Fruit fly (Drosophila melanogaster) whole organism, embryonic: ENCODE results near the gene rumi.
A peak's percentile ranks its signal among the peaks of the same experiment; 100 is the strongest.

ENCODE experiments used
- B-H1 ChIP-seq: fragments of 200-800 bp; sonication (Bioruptor generic); IDR thresholded peaks from 3 replicates; pipeline ENCODE4 v1.3.6; 2022; ENCODE audit warnings: missing biosample characterization, missing genetic modification characterization
- CG1024 ChIP-seq: fragments of 200-800 bp; sonication (Bioruptor generic); IDR thresholded peaks from 2 replicates; pipeline ENCODE4 v1.3.6; 2022; ENCODE audit warnings: missing biosample characterization, missing genetic modification characterization
- CG10274 ChIP-seq: fragments of 200-800 bp; sonication (Bioruptor generic); optimal IDR thresholded peaks from 3 replicates; lab custom pipeline; 2017; ENCODE audit warnings: missing biosample characterization, mild to moderate bottlenecking, missing genetic modification characterization
- CG11695 ChIP-seq: fragments of 200-800 bp; sonication (Bioruptor generic); IDR thresholded peaks from 3 replicates; pipeline ENCODE4 v1.3.6; 2022; ENCODE audit warnings: missing biosample characterization, missing genetic modification characterization
- CG12071 ChIP-seq: fragments of 200-800 bp; sonication (Bioruptor generic); optimal IDR thresholded peaks from 3 replicates; lab custom pipeline; 2018; ENCODE audit warnings: missing biosample characterization, mild to moderate bottlenecking, missing genetic modification characterization
- CG12236 ChIP-seq: fragments of 200-800 bp; sonication (Bioruptor generic); optimal IDR thresholded peaks from 2 replicates; lab custom pipeline; 2016; ENCODE audit warnings: missing biosample characterization, missing genetic modification characterization
- CG1233 ChIP-seq: fragments of 200-800 bp; sonication (Bioruptor generic); optimal IDR thresholded peaks from 4 replicates; lab custom pipeline; 2018; ENCODE audit warnings: missing biosample characterization, mild to moderate bottlenecking, missing genetic modification characterization
- CG14860 ChIP-seq: fragments of 200-800 bp; sonication (Bioruptor generic); IDR thresholded peaks from 3 replicates; pipeline ENCODE4 v1.3.6; 2022; ENCODE audit warnings: missing biosample characterization, missing genetic modification characterization; ENCODE audit not compliant: partially characterized antibody
- CG15514 ChIP-seq: fragments of 200-800 bp; sonication (Bioruptor generic); optimal IDR thresholded peaks from 3 replicates; lab custom pipeline; 2017; ENCODE audit warnings: missing biosample characterization, missing genetic modification characterization, mild to moderate bottlenecking, moderate library complexity, missing genetic modification reagents
- CG15696 ChIP-seq: fragments of 200-800 bp; sonication (Bioruptor generic); optimal IDR thresholded peaks from 2 replicates; lab custom pipeline; 2019; ENCODE audit warnings: missing biosample characterization, mild to moderate bottlenecking, missing genetic modification characterization, moderate library complexity
- CG17568 ChIP-seq: fragments of 200-800 bp; sonication (Bioruptor generic); optimal IDR thresholded peaks from 2 replicates; lab custom pipeline; 2018; ENCODE audit warnings: missing biosample characterization, mild to moderate bottlenecking, missing genetic modification characterization, moderate library complexity
- CG1792 ChIP-seq: fragments of 200-800 bp; sonication (Bioruptor generic); optimal IDR thresholded peaks from 2 replicates; lab custom pipeline; 2016; ENCODE audit warnings: missing biosample characterization, missing genetic modification characterization
- CG18262 ChIP-seq: fragments of 200-800 bp; optimal IDR thresholded peaks from 3 replicates; lab custom pipeline; 2019; ENCODE audit warnings: missing biosample characterization, mild to moderate bottlenecking, missing genetic modification characterization, moderate library complexity
- CG1832 ChIP-seq: fragments of 200-800 bp; sonication (Bioruptor generic); optimal IDR thresholded peaks from 2 replicates; lab custom pipeline; 2017; ENCODE audit warnings: missing biosample characterization, mild to moderate bottlenecking, missing genetic modification characterization, inconsistent platforms
- CG30403 ChIP-seq: fragments of 200-800 bp; sonication (Bioruptor generic); optimal IDR thresholded peaks from 3 replicates; lab custom pipeline; 2016; ENCODE audit warnings: missing biosample characterization, missing genetic modification characterization
- CG42726 ChIP-seq: fragments of 200-800 bp; sonication (Bioruptor generic); IDR thresholded peaks from 2 replicates; pipeline ENCODE4 v1.3.6; 2022; ENCODE audit warnings: missing biosample characterization, missing genetic modification characterization; ENCODE audit not compliant: partially characterized antibody
- CG4282 ChIP-seq: fragments of 200-800 bp; sonication (Bioruptor generic); optimal IDR thresholded peaks from 2 replicates; lab custom pipeline; 2016; ENCODE audit warnings: missing biosample characterization, missing genetic modification characterization
- CG7357 ChIP-seq: fragments of 200-800 bp; sonication (Bioruptor generic); IDR thresholded peaks from 3 replicates; pipeline ENCODE4 v1.3.6; 2022; ENCODE audit warnings: missing biosample characterization, missing genetic modification characterization
- CG7963 ChIP-seq: fragments of 200-800 bp; sonication (Bioruptor generic); IDR thresholded peaks from 3 replicates; pipeline ENCODE4 v1.3.6; 2022; ENCODE audit warnings: missing biosample characterization, missing genetic modification characterization; ENCODE audit not compliant: partially characterized antibody
- CG8478 ChIP-seq: fragments of >200 bp; optimal IDR thresholded peaks from 2 replicates; lab custom pipeline; 2018
- CG9609 ChIP-seq: fragments of 200-800 bp; sonication (Bioruptor generic); optimal IDR thresholded peaks from 3 replicates; lab custom pipeline; 2016; ENCODE audit warnings: missing biosample characterization, missing genetic modification characterization
- CG9727 ChIP-seq: fragments of 200-800 bp; sonication (Bioruptor generic); optimal IDR thresholded peaks from 3 replicates; lab custom pipeline; 2017; ENCODE audit warnings: missing biosample characterization, mild to moderate bottlenecking, missing genetic modification characterization
- CrebB ChIP-seq: fragments of 200-800 bp; sonication (Bioruptor generic); optimal IDR thresholded peaks from 3 replicates; lab custom pipeline; 2018; ENCODE audit warnings: missing biosample characterization, mild to moderate bottlenecking, missing genetic modification characterization
- E2f1 ChIP-seq: fragments of 200-800 bp; sonication (Bioruptor generic); IDR thresholded peaks from 2 replicates; pipeline ENCODE4 v1.3.6; 2022; ENCODE audit warnings: missing biosample characterization, missing genetic modification characterization
- Eip74EF ChIP-seq, 2 experiments: fragments of 200-800 bp in 1 of 2; fragments of >200 bp in 1 of 2; sonication (Bioruptor generic) in 1 of 2; optimal IDR thresholded peaks; 2 replicates each; lab custom pipeline; 2017 to 2019; ENCODE audit warnings: missing biosample characterization in 2 of 2, missing genetic modification characterization in 2 of 2, mild to moderate bottlenecking in 1 of 2, moderate library complexity in 1 of 2
- Ets97D ChIP-seq: fragments of 200-800 bp; sonication (Bioruptor generic); optimal IDR thresholded peaks from 3 replicates; lab custom pipeline; 2016; ENCODE audit warnings: missing biosample characterization, missing genetic modification characterization
- Fer2 ChIP-seq: fragments of 200-800 bp; sonication (Bioruptor generic); optimal IDR thresholded peaks from 2 replicates; lab custom pipeline; 2018; ENCODE audit warnings: missing biosample characterization, mild to moderate bottlenecking, missing genetic modification characterization, moderate library complexity
- Gsc ChIP-seq: fragments of 200-800 bp; sonication (Bioruptor generic); IDR thresholded peaks from 2 replicates; pipeline ENCODE4 v1.3.6; 2022; ENCODE audit warnings: missing biosample characterization, missing genetic modification characterization
- HmgD ChIP-seq: fragments of 200-800 bp; sonication (Bioruptor generic); optimal IDR thresholded peaks from 3 replicates; lab custom pipeline; 2016; ENCODE audit warnings: missing biosample characterization, missing genetic modification characterization
- MBD-R2 ChIP-seq: fragments of 200-800 bp; sonication (Bioruptor generic); IDR thresholded peaks from 2 replicates; pipeline ENCODE4 v1.3.6; 2022; ENCODE audit warnings: missing biosample characterization, missing genetic modification characterization
- Nf-YA ChIP-seq: fragments of 200-800 bp; sonication (Bioruptor generic); IDR thresholded peaks from 2 replicates; pipeline ENCODE4 v1.3.6; 2022; ENCODE audit warnings: missing biosample characterization, missing genetic modification characterization
- Trl ChIP-seq, 3 experiments: fragments of >200 bp in 2 of 3; fragments of 200-800 bp in 1 of 3; sonication (Bioruptor generic) in 1 of 3; optimal IDR thresholded peaks; 2 replicates in 1 of 3; 3 replicates in 2 of 3; lab custom pipeline; 2016 to 2017; ENCODE audit warnings: missing biosample characterization in 1 of 3, missing genetic modification characterization in 1 of 3
- chif ChIP-seq, 2 experiments: fragments of 200-800 bp; sonication (Bioruptor generic); optimal IDR thresholded peaks; 3 replicates each; lab custom pipeline; 2016; ENCODE audit warnings: missing biosample characterization in 2 of 2, missing genetic modification characterization in 2 of 2
- chn ChIP-seq: fragments of 200-800 bp; sonication (Bioruptor generic); optimal IDR thresholded peaks from 2 replicates; lab custom pipeline; 2016; ENCODE audit warnings: missing biosample characterization, missing genetic modification characterization
- dati ChIP-seq: fragments of 200-800 bp; sonication (Bioruptor generic); IDR thresholded peaks from 2 replicates; pipeline ENCODE4 v1.3.6; 2022; ENCODE audit warnings: missing biosample characterization, missing genetic modification characterization
- ewg ChIP-seq: fragments of 200-800 bp; sonication (Bioruptor generic); optimal IDR thresholded peaks from 3 replicates; lab custom pipeline; 2017; ENCODE audit warnings: mild to moderate bottlenecking, missing biosample characterization, missing genetic modification reagents, missing genetic modification characterization
- exex ChIP-seq: fragments of 200-800 bp; sonication (Bioruptor generic); optimal IDR thresholded peaks from 4 replicates; lab custom pipeline; 2018; ENCODE audit warnings: missing biosample characterization, mild to moderate bottlenecking, missing genetic modification characterization, moderate library complexity
- gsb ChIP-seq: fragments of 200-800 bp; sonication (Bioruptor generic); IDR thresholded peaks from 2 replicates; pipeline ENCODE4 v1.3.6; 2022; ENCODE audit warnings: missing biosample characterization, missing genetic modification characterization
- hb ChIP-seq: fragments of 200-800 bp; sonication (Bioruptor generic); IDR thresholded peaks from 3 replicates; pipeline ENCODE4 v1.3.6; 2022; ENCODE audit warnings: missing biosample characterization, missing genetic modification characterization; ENCODE audit not compliant: partially characterized antibody
- her ChIP-seq: fragments of 200-800 bp; sonication (Bioruptor generic); optimal IDR thresholded peaks from 2 replicates; lab custom pipeline; 2016; ENCODE audit warnings: missing biosample characterization, missing genetic modification characterization
- hkb ChIP-seq, 2 experiments: fragments of 200-800 bp in 1 of 2; fragments of >200 bp in 1 of 2; sonication (Bioruptor generic) in 1 of 2; IDR thresholded peaks in 1 of 2; optimal IDR thresholded peaks in 1 of 2; 2 replicates each; pipeline versions ENCODE4 v1.3.6 to Lab custom; 2017 to 2022; ENCODE audit warnings: missing biosample characterization in 1 of 2, missing genetic modification characterization in 1 of 2
- inv ChIP-seq: fragments of 200-800 bp; sonication (Bioruptor generic); IDR thresholded peaks from 2 replicates; pipeline ENCODE4 v1.3.6; 2022; ENCODE audit warnings: missing biosample characterization, missing genetic modification characterization; ENCODE audit not compliant: partially characterized antibody
- lola ChIP-seq, 3 experiments: fragments of >200 bp in 2 of 3; fragments of 200-800 bp in 1 of 3; sonication (Bioruptor generic) in 1 of 3; optimal IDR thresholded peaks; 2 replicates each; lab custom pipeline; 2017 to 2019; ENCODE audit warnings: missing biosample characterization in 3 of 3, missing genetic modification characterization in 3 of 3, mild to moderate bottlenecking in 1 of 3, moderate library complexity in 1 of 3
- maf-S ChIP-seq: fragments of 200-800 bp; sonication (Bioruptor generic); optimal IDR thresholded peaks from 2 replicates; lab custom pipeline; 2016; ENCODE audit warnings: missing biosample characterization, missing genetic modification characterization
- nmo ChIP-seq: fragments of 200-800 bp; sonication (Bioruptor generic); optimal IDR thresholded peaks from 2 replicates; lab custom pipeline; 2018; ENCODE audit warnings: missing biosample characterization, mild to moderate bottlenecking, missing genetic modification characterization, moderate library complexity
- sd ChIP-seq: fragments of 200-800 bp; sonication (Bioruptor generic); optimal IDR thresholded peaks from 3 replicates; lab custom pipeline; 2018; ENCODE audit warnings: missing biosample characterization, mild to moderate bottlenecking, missing genetic modification characterization, moderate library complexity
- toy ChIP-seq: fragments of 200-800 bp; sonication (Bioruptor generic); IDR thresholded peaks from 2 replicates; pipeline ENCODE4 v1.3.6; 2022; ENCODE audit warnings: missing biosample characterization, missing genetic modification characterization
- tx ChIP-seq: fragments of 200-800 bp; sonication (Bioruptor generic); optimal IDR thresholded peaks from 2 replicates; lab custom pipeline; 2016; ENCODE audit warnings: missing biosample characterization, missing genetic modification characterization
- usp ChIP-seq: fragments of >200 bp; optimal IDR thresholded peaks from 2 replicates; lab custom pipeline; 2017; ENCODE audit warnings: missing biosample characterization, missing genetic modification characterization

Gene rumi

DNA sequence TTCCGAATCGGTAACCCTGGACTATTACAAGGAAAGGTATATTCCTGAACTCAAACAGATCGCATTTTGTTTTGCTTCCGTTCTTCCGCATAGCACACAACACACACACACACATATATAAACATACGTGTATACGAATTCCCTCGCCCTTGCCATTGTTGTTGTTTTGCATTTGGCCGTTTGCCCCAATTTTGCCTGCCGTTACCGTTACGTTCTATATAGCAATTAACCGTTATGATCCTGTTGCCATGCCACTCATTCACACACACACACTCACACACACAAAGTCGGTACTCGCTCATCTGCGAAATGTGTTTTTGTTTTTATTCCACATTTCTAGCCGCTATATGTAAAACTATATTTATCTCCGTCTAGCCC lies 23.0 kb downstream of the rumi start (continued):
- TF ChIP-seq B-H1 (GFP tag; lab: Robert Waterston, UW) = no peak
- no peak for TF ChIP-seq CG12071 (GFP tag; lab: Kevin White, UChicago)
- TF ChIP-seq CG7357 (GFP tag; lab: Robert Waterston, UW) = no peak
- TF ChIP-seq CG15514 = no peak
- no peak for TF ChIP-seq dati (GFP tag; lab: Robert Waterston, UW)
- TF ChIP-seq Eip74EF (GFP tag; optimal IDR thresholded peaks at IDR 0.05; lab: Kevin White, UChicago) = peak in 1 of 2 experiments; percentile 70
- TF ChIP-seq HmgD = peak; percentile 27
- TF ChIP-seq her (GFP tag; lab: Kevin White, UChicago) = no peak
- TF ChIP-seq CG9727 (GFP tag; lab: Kevin White, UChicago) = no peak
- no peak for TF ChIP-seq CG1832
- TF ChIP-seq usp (GFP tag; lab: Kevin White, UChicago) = no peak
- TF ChIP-seq sd (tag; lab: Kevin White, UChicago) = peak; percentile 28
- no peak for TF ChIP-seq hb
- no peak for TF ChIP-seq CG17568 (GFP tag; lab: Kevin White, UChicago)
- TF ChIP-seq exex (tag; lab: Kevin White, UChicago) = no peak
- TF ChIP-seq CG9609 (GFP tag; lab: Kevin White, UChicago) = no peak

DNA sequence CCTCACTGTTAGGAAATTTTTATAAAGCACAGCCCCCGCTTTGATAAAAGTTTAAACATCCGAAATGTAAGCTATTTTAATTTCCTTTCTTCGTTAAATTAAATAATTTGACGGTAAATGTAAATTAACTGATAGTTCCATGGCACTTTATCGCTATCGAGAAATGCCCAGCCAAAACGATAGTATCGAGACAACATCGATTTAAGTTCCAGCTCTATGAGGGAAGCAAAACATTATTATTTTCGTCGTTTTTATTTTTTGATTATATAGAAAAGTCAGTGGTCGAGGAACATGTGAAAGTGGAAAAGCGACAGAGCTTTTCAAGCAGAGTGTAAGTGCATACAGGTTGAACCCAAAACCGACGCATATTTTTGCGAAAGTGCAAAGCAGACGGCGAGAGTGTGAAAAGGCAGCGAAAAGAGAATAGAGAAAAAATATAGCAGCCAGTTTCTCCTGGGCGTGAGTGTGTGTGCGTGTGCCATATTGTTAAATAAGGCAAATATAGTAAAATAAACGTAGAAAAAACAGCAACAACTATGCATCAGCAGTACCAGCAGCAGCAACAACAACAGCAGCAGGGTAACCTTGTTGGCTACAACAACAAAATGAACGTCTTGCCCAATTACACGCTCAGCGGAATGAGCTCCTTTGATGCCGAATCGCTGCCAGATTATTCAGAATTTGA lies 23.5 kb downstream of the rumi start, which contains the start of gene CG45049:
Gene CG45049, plus strand, starts transcription at position 197 of the 685 bp plus-strand sequence.
- TF ChIP-seq CG7963 = peak; percentile 93
- TF ChIP-seq E2f1 = no peak
- 0 out of 2 replicates have a peak, but pooled peaks have one; percentile 22 for TF ChIP-seq MBD-R2 (GFP tag; lab: Robert Waterston, UW)
- no peak for TF ChIP-seq CG10274 (GFP tag; lab: Kevin White, UChicago)
- TF ChIP-seq CG1233 (GFP tag; lab: Kevin White, UChicago) = no peak
- no peak for TF ChIP-seq chn (GFP tag; lab: Kevin White, UChicago)
- no peak for TF ChIP-seq Gsc (GFP tag; lab: Robert Waterston, UW)
- no peak for TF ChIP-seq CrebB
- TF ChIP-seq Ets97D = peak; percentile 6
- TF ChIP-seq CG1024 (GFP tag; lab: Robert Waterston, UW) = no peak
- no peak for TF ChIP-seq toy
- TF ChIP-seq CG15696 = no peak
- TF ChIP-seq CG1792 (GFP tag; lab: Kevin White, UChicago) = no peak
- no peak for TF ChIP-seq CG12236 (GFP tag; lab: Kevin White, UChicago)
- no peak for TF ChIP-seq chif (GFP tag; optimal IDR thresholded peaks at IDR 0.05; lab: Kevin White, UChicago)
- peak; percentile 94 for TF ChIP-seq CG42726 (GFP tag; lab: Robert Waterston, UW)
- peak; percentile 25 for TF ChIP-seq nmo (GFP tag; lab: Kevin White, UChicago)
- peak; percentile 74 for TF ChIP-seq CG14860 (GFP tag; lab: Robert Waterston, UW)
- no peak for TF ChIP-seq ewg
- no peak for TF ChIP-seq lola (GFP tag; optimal IDR thresholded peaks at IDR 0.05; lab: Kevin White, UChicago)
- TF ChIP-seq Trl (optimal IDR thresholded peaks at IDR 0.05; lab: Kevin White, UChicago) = peak in 1 of 2 experiments; percentile 69
- no peak for TF ChIP-seq Trl (GFP tag; optimal IDR thresholded peaks at IDR 0.05; lab: Kevin White, UChicago)
- no peak for TF ChIP-seq tx
- no peak for TF ChIP-seq CG8478 (lab: Kevin White, UChicago)
- no peak for TF ChIP-seq hkb (optimal IDR thresholded peaks at IDR 0.05; lab: Kevin White, UChicago)
- TF ChIP-seq hkb (GFP tag; IDR thresholded peaks at IDR 0.05; lab: Robert Waterston, UW) = no peak
- no peak for TF ChIP-seq Nf-YA
- TF ChIP-seq Fer2 (tag; lab: Kevin White, UChicago) = no peak
- TF ChIP-seq CG30403 (GFP tag; lab: Kevin White, UChicago) = peak; percentile 18
- no peak for TF ChIP-seq CG18262
- no peak for TF ChIP-seq maf-S (GFP tag; lab: Kevin White, UChicago)
- no peak for TF ChIP-seq CG4282 (GFP tag; lab: Kevin White, UChicago)
- peak; percentile 89 for TF ChIP-seq inv (GFP tag; lab: Robert Waterston, UW)
- TF ChIP-seq gsb (GFP tag; lab: Robert Waterston, UW) = no peak
- no peak for TF ChIP-seq CG11695 (GFP tag; lab: Robert Waterston, UW)
